Fruit fly (Drosophila melanogaster): ENCODE data around the gene Mcm6.
A peak's percentile ranks its signal among the peaks of the same experiment; 100 is the strongest.

Gene Mcm6

dm6 chrX:6677826-6678489, 3.8 kb downstream of the Mcm6 start, which contains the start of gene Fum1 (continued):
- no peak for TF ChIP-seq bigmax (GFP tag; optimal IDR thresholded peaks at IDR 0.05)
- TF ChIP-seq Gug (GFP tag; IDR thresholded peaks at IDR 0.05), result no peak
- TF ChIP-seq Scr (GFP tag; IDR thresholded peaks at IDR 0.05; ENCODE audit: partially characterized antibody), result peak; percentile 95
- no peak for TF ChIP-seq CG15269 (tag; optimal IDR thresholded peaks at IDR 0.05)
- no peak for TF ChIP-seq fd102C (GFP tag; optimal IDR thresholded peaks at IDR 0.05)
- TF ChIP-seq CG4730 (GFP tag; IDR thresholded peaks at IDR 0.05), result no peak
- no peak for TF ChIP-seq cg (GFP tag; optimal IDR thresholded peaks at IDR 0.05)
- no peak for TF ChIP-seq eyg (GFP tag; optimal IDR thresholded peaks at IDR 0.05)
- TF ChIP-seq sim (GFP tag; IDR thresholded peaks at IDR 0.05), result no peak
- TF ChIP-seq sc (optimal IDR thresholded peaks at IDR 0.05), result no peak
- TF ChIP-seq sc (GFP tag; optimal IDR thresholded peaks at IDR 0.05), result no peak
- no peak for TF ChIP-seq CG6175 (GFP tag; IDR thresholded peaks at IDR 0.05)
- TF ChIP-seq CG4328 (GFP tag; optimal IDR thresholded peaks at IDR 0.05), result no peak
- no peak for TF ChIP-seq kay (GFP tag; optimal IDR thresholded peaks at IDR 0.05)
- TF ChIP-seq CG18599 (GFP tag; optimal IDR thresholded peaks at IDR 0.05), result no peak
- 0 out of 3 replicates have a peak, but pooled peaks have one; percentile 11 for TF ChIP-seq CG11560 (tag; IDR thresholded peaks at IDR 0.05)
- TF ChIP-seq Lhr (GFP tag; optimal IDR thresholded peaks at IDR 0.05), result no peak
- no peak for TF ChIP-seq CG10959 (GFP tag; IDR thresholded peaks at IDR 0.05)
- TF ChIP-seq trem (tag; optimal IDR thresholded peaks at IDR 0.05), result peak; percentile 69
- peak; percentile 58 for TF ChIP-seq CG15514 (GFP tag; optimal IDR thresholded peaks at IDR 0.05)
- peak; percentile 9 for TF ChIP-seq nerfin-1 (tag; optimal IDR thresholded peaks at IDR 0.05)
- peak; percentile 41 for TF ChIP-seq CG17186 (GFP tag; optimal IDR thresholded peaks at IDR 0.05)
- TF ChIP-seq Blimp-1 (GFP tag; optimal IDR thresholded peaks at IDR 0.05), result no peak

dm6 chrX:6678635-6679501, 4.7 kb downstream of the Mcm6 start, which contains the start of gene ND-ASHI:
TSS of gene ND-ASHI (minus strand) at chrX:6679118.
- TF ChIP-seq CG2678 (tag; optimal IDR thresholded peaks at IDR 0.05), result peak; percentile 96
- peak; percentile 52 for TF ChIP-seq TFAM (GFP tag; optimal IDR thresholded peaks at IDR 0.05)
- TF ChIP-seq Hr3 (GFP tag; optimal IDR thresholded peaks at IDR 0.05), result peak; percentile 90
- TF ChIP-seq row (GFP tag; IDR thresholded peaks at IDR 0.05), result peak; percentile 95
- TF ChIP-seq stc (GFP tag; IDR thresholded peaks at IDR 0.05), result peak; percentile 93
- TF ChIP-seq YL-1 (GFP tag; optimal IDR thresholded peaks at IDR 0.05), result peak; percentile 68
- TF ChIP-seq CG16863 (GFP tag; optimal IDR thresholded peaks at IDR 0.05), result peak; percentile 85
- TF ChIP-seq CG2202 (tag; optimal IDR thresholded peaks at IDR 0.05), result peak; percentile 74
- TF ChIP-seq CG18011 (GFP tag; optimal IDR thresholded peaks at IDR 0.05), result peak; percentile 84
- TF ChIP-seq nmo (GFP tag; optimal IDR thresholded peaks at IDR 0.05), result peak; percentile 94
- peak; percentile 92 for TF ChIP-seq CG1233 (GFP tag; optimal IDR thresholded peaks at IDR 0.05)
- TF ChIP-seq Optix (GFP tag; IDR thresholded peaks at IDR 0.05), result peak; percentile 94
- peak; percentile 88 for TF ChIP-seq CG1792 (GFP tag; optimal IDR thresholded peaks at IDR 0.05)
- TF ChIP-seq Spps (tag; optimal IDR thresholded peaks at IDR 0.05), result peak; percentile 82
- TF ChIP-seq zen (tag; optimal IDR thresholded peaks at IDR 0.05), result peak; percentile 84
- no peak; the same call in 1 of the 2 replicates for TF ChIP-seq CG13287 (GFP tag; IDR thresholded peaks at IDR 0.05; ENCODE audit: partially characterized antibody)
- TF ChIP-seq CG10267 (tag; optimal IDR thresholded peaks at IDR 0.05), result peak; percentile 83
- TF ChIP-seq CG11398 (GFP tag; optimal IDR thresholded peaks at IDR 0.05), result peak; percentile 79
- peak; percentile 75 for TF ChIP-seq run (tag; optimal IDR thresholded peaks at IDR 0.05)
- TF ChIP-seq CG11696 (GFP tag; IDR thresholded peaks at IDR 0.05), result peak; percentile 98
- TF ChIP-seq CG2120 (GFP tag; optimal IDR thresholded peaks at IDR 0.05), result peak; percentile 98
- TF ChIP-seq CG17328 (GFP tag; IDR thresholded peaks at IDR 0.05), result peak; percentile 97
- TF ChIP-seq Elba2 (GFP tag; optimal IDR thresholded peaks at IDR 0.05), result peak; percentile 81
- TF ChIP-seq Scr (GFP tag; IDR thresholded peaks at IDR 0.05; ENCODE audit: partially characterized antibody), result no peak
- TF ChIP-seq CG4328 (GFP tag; optimal IDR thresholded peaks at IDR 0.05), result peak; percentile 83
- peak; percentile 92 for TF ChIP-seq CG17385 (GFP tag; optimal IDR thresholded peaks at IDR 0.05)
